Worm (Caenorhabditis elegans) whole organism, L4/young adult: ENCODE results near the gene C49C3.7.
"Not testable (repeated sequence)": the region's sequence is repeated elsewhere in the genome, so short reads cannot be mapped to it uniquely, and the experiment has no call there.

ENCODE experiments used
- W03F9.2 ChIP-seq: fragments of 150-350 bp; optimal IDR thresholded peaks from 2 replicates; lab custom pipeline; 2014; ENCODE audit warnings: missing biosample characterization, missing genetic modification characterization
- dao-5 ChIP-seq: sonication (generic microtip); optimal IDR thresholded peaks from 2 replicates; lab custom pipeline; 2016; ENCODE audit warnings: missing genotype, missing genetic modification characterization, moderate library complexity, missing compliant biosample characterization
- him-1 ChIP-seq: sonication (generic microtip); optimal IDR thresholded peaks from 2 replicates; lab custom pipeline; 2016; ENCODE audit warnings: missing genotype, missing genetic modification reagents, missing genetic modification characterization, missing compliant biosample characterization

Gene C49C3.7

ce11 chrIV:17332261-17332660 is at the start of gene C49C3.7:
TSS of gene C49C3.7 (plus strand) at chrIV:17332561.
- TF ChIP-seq him-1 (no peak), dao-5 (tag; lab: Kevin White, UChicago) (no peak), W03F9.2 (tag; lab: Kevin White, UChicago) (no peak)

- TF ChIP-seq him-1: no peak
These were observed 48.3 kb upstream of the C49C3.7 start, which contains the start of gene nra-1 for ce11 chrIV:17284099-17284498. TSS of gene nra-1 (minus strand) at chrIV:17284199.

DNA sequence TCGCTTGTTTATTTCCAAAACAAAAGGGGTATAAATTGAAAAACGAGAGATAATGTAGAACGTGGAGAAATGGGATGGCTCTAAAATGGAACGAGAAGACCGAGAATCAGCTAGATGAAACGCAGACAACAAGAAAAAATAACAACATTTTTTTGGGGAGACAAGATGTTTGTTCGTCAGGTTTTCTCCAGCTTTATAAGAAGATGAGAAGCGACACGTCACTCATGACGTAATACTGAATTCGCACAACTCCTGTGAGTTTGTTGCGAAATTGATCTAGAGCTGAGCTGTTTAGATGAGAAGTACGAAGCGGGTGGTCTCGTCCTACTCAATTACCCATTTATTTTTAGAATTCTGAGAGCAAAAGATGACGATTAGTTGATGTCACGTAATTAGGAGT is 47.1 kb upstream of the C49C3.7 start:
- TF ChIP-seq him-1 (no peak), dao-5 (tag; lab: Kevin White, UChicago) (no peak), W03F9.2 (tag; lab: Kevin White, UChicago) (no peak)

DNA sequence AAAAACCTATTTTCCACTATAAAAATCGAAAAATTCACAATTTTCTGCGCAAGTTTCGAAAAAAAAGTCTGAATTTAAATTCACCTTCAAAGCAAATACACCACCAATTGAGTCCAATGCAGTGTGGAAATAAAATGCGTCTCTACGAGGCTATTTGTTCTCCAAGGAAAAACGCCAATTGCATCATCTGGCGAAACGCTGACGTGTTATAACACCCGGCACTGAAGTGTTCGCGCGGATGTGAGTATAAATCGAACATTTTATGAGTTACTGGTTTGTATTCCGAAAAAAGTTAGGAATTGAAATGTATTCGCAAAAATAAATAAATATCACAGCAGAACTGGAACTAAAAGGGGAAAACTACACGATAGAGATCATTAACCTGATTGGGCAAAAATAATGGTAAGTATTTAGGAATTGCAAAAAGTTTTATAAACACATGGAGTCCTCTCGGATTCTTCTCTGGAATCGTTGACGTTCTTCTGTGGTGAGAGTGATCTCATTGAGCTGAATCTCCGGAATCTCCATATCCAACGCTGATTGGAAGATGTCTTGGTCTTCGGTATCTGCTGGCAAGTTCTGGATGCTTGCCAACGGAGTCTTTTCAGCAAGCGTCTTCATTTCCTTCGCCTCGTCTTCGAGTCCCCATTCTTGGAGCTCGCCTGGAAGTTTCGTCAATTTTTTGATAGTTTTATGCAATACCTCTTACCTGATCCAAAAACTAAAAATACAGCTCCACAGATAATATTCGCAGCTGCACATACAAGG is 44.3 kb upstream of the C49C3.7 start, which contains the start of gene zipt-7.1:
TSS of gene zipt-7.1 (minus strand) at position 232 of the 768 bp plus-strand sequence.
- no peak for TF ChIP-seq W03F9.2 (tag; lab: Kevin White, UChicago)
- no peak for TF ChIP-seq dao-5 (tag; lab: Kevin White, UChicago)
- TF ChIP-seq him-1: no peak

- TF ChIP-seq him-1 (no peak), dao-5 (tag; lab: Kevin White, UChicago) (no peak), W03F9.2 (tag; lab: Kevin White, UChicago) (no peak)
These were observed 40.6 kb upstream of the C49C3.7 start, which contains the start of the genes T28F3.11 and slc-17.4 for ce11 chrIV:17291629-17292199. TSS of gene T28F3.11 (minus strand) at chrIV:17291679. TSS of gene slc-17.4 (minus strand) at chrIV:17291733.

DNA sequence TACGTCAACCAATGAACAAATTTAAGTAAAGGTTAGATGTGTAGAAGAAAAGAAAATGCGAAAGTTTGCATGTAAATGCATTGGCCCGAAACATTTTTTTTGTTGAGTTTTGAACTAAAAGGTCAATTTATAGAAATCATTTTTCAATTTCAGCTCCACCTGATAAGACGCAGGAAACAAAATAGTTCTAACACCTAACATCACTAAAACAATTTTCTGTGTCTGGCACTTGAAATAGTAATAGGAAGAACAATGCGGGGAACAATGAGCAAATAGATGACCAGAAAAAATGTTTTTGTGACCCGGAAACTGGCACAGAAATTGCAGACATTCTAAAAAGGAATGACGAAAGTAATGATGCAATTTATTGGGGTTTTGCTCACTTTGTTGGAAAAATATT is 40.0 kb upstream of the C49C3.7 start:
- TF ChIP-seq dao-5 (tag; lab: Kevin White, UChicago) (no peak), him-1 (no peak)

- TF ChIP-seq dao-5 (tag; lab: Kevin White, UChicago) (no peak), him-1 (no peak)
These were observed 39.3 kb upstream of the C49C3.7 start for ce11 chrIV:17293068-17293467.

DNA sequence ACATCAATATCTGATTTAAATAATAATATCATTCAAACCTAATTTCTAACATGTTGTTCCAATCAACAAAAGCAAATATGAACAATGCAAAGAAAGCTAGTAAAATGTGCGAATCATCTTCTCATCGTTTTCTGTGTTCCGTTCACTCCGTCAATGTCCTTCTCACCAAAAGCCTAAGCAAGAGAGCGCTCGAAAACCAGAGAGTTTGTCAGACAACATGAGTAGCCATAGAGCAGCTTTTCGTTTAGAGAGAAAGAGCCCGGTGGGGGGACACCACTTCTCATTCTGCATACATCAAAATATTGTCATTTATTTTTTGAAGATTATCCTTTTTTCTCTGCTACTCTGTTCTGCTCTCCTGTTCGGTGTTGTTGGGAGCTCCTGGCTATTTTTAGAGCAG is 38.7 kb upstream of the C49C3.7 start:
- TF ChIP-seq him-1 (no peak), dao-5 (tag; lab: Kevin White, UChicago) (no peak), W03F9.2 (tag; lab: Kevin White, UChicago) (no peak)

ce11 chrIV:17294489-17294888 is 37.9 kb upstream of the C49C3.7 start, which contains the start of gene T28F3.5:
TSS of gene T28F3.5 (plus strand) at chrIV:17294789.
- no peak for TF ChIP-seq W03F9.2 (tag; lab: Kevin White, UChicago)
- TF ChIP-seq him-1: no peak
- TF ChIP-seq dao-5 (tag; lab: Kevin White, UChicago): no peak

DNA sequence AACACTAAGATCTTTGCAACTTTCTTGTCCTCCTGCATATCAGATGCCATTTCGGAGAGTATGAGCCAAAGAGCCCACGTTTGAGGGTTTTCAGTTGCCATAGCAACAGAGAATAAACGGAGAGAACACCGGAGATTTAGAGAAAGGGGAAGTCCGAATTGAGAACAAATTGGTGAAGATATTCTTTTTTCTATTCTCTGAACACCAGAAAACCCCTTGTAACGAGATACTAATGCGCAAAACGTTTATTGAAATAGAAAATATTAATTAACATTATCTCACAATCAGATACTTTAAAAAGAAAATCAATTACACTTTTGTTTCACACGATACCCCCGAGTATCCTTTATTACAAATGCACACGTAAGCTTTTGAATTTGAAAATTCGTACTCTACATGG is 30.4 kb upstream of the C49C3.7 start, which contains the start of gene ifta-2:
TSS of gene ifta-2 (minus strand) at position 101 of the 400 bp plus-strand sequence.
- TF ChIP-seq dao-5 (tag; lab: Kevin White, UChicago) (no peak), him-1 (no peak), W03F9.2 (tag; lab: Kevin White, UChicago) (no peak)

ce11 chrIV:17307223-17307622 is 25.1 kb upstream of the C49C3.7 start, which contains the start of gene T28F3.8:
TSS of gene T28F3.8 (minus strand) at chrIV:17307323.
- TF ChIP-seq him-1; dao-5 (tag; lab: Kevin White, UChicago); W03F9.2 (tag; lab: Kevin White, UChicago): not testable (repeated sequence)

DNA sequence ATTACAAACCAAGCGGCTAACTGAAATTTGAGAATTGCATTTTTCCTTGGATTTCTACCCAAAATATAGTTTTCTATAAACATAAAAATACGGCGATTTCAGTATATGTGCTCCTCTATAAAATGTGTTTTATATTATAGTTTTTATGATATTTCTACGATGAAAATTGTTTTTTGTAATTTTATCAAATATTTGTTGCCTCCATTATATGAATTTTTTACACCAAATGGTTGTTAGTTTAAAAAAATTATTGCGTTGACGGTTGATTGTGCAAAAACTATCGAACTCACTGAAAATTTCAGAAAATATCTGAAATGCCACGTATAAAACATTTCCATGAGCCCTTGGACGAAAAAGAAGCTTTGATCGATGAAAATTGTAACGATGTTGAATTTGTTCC is 24.1 kb upstream of the C49C3.7 start, which contains the start of gene T28F3.9:
TSS of gene T28F3.9 (plus strand) at position 301 of the 400 bp plus-strand sequence.
- no peak for TF ChIP-seq dao-5 (tag; lab: Kevin White, UChicago)
- TF ChIP-seq W03F9.2 (tag; lab: Kevin White, UChicago): no peak
- no peak for TF ChIP-seq him-1

ce11 chrIV:17311842-17312241 is 20.5 kb upstream of the C49C3.7 start, which contains the start of gene snf-9:
TSS of gene snf-9 (plus strand) at chrIV:17312142.
- TF ChIP-seq W03F9.2 (tag; lab: Kevin White, UChicago): no peak
- TF ChIP-seq him-1: no peak
- TF ChIP-seq dao-5 (tag; lab: Kevin White, UChicago): no peak

- TF ChIP-seq dao-5 (tag; lab: Kevin White, UChicago) (no peak), W03F9.2 (tag; lab: Kevin White, UChicago) (no peak), him-1 (no peak)
These were observed 16.0 kb upstream of the C49C3.7 start, which contains the start of gene C49C3.20 for ce11 chrIV:17316398-17316797. TSS of gene C49C3.20 (minus strand) at chrIV:17316498.
